Fruit fly (Drosophila melanogaster): ENCODE measurements around the gene Atg4a.

The Atg4a gene

DNA sequence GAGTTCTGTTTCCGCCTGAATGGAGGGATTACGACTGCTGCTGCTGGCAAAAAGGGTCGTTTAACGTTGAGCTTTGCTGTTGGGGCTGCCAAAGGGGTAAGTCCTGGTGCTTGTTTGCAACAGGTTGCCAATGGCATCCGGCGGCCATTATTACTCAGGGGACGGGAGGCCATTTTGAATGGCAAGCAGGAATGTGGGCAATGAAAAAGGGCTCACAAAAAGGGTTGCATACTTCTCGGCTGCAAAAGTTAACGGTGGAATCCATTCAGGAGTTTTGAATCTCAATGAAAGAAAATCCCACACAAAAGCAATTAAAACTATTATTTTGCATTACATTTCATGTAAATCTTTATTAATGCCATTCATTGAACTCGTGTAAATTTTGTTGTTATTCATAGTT is 31.4 kb upstream of the Atg4a start (continued):
- TF ChIP-seq bsh (GFP tag; optimal IDR thresholded peaks at IDR 0.05) (no peak), CG42726 (GFP tag; IDR thresholded peaks at IDR 0.05; ENCODE audit: partially characterized antibody) (0 out of 2 replicates have a peak, but pooled peaks have one; percentile 7), CG10462 (GFP tag; optimal IDR thresholded peaks at IDR 0.05) (no peak), CHES-1-like (GFP tag; optimal IDR thresholded peaks at IDR 0.05) (no peak), zfh1 (GFP tag; IDR thresholded peaks at IDR 0.05) (peak; percentile 29; the same call in 1 of the 3 replicates), vvl (GFP tag; IDR thresholded peaks at IDR 0.05) (peak; percentile 23; the same call in 1 of the 2 replicates)

DNA sequence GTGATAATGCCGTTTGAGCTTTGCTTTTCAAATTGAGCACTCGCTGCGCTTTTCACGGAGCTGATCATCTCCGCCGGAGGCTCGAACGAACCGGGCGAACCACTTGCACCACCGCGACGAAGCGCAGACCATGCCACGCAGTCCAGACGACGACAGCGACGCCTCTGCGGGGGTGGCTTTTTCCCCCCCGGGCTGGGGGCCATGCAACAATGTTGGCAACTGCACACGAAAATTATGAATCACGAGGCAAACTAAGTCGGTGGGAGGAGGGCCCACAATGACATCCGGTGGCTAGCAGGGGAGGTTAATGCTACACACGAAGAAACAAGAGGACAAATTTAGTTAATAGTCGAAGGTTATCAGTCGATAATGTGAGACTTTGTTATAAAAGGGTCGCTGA is 24.1 kb upstream of the Atg4a start:
- TF ChIP-seq E2f2 (GFP tag; IDR thresholded peaks at IDR 0.05): no peak
- TF ChIP-seq CG11696 (GFP tag; IDR thresholded peaks at IDR 0.05): 0 out of 2 replicates have a peak, but pooled peaks have one; percentile 22
- TF ChIP-seq br (optimal IDR thresholded peaks at IDR 0.05): no peak
- TF ChIP-seq Usf (GFP tag; optimal IDR thresholded peaks at IDR 0.05): no peak
- TF ChIP-seq CG8290 (GFP tag; optimal IDR thresholded peaks at IDR 0.05): no peak
- no peak for TF ChIP-seq CG8290 (tag; optimal IDR thresholded peaks at IDR 0.05)
- TF ChIP-seq BtbVII (GFP tag; optimal IDR thresholded peaks at IDR 0.05): no peak
- TF ChIP-seq CG32772 (GFP tag; IDR thresholded peaks at IDR 0.05): 0 out of 2 replicates have a peak, but pooled peaks have one; percentile 17
- TF ChIP-seq crol (GFP tag; IDR thresholded peaks at IDR 0.05): 0 out of 2 replicates have a peak, but pooled peaks have one; percentile 8
- TF ChIP-seq CG32532 (GFP tag; IDR thresholded peaks at IDR 0.05): 0 out of 2 replicates have a peak, but pooled peaks have one; percentile 7
- TF ChIP-seq inv (GFP tag; IDR thresholded peaks at IDR 0.05; ENCODE audit: partially characterized antibody): no peak
- peak; percentile 56 for TF ChIP-seq sens (GFP tag)

- TF ChIP-seq CG3407 (GFP tag; optimal IDR thresholded peaks at IDR 0.05) (peak; percentile 98), Ada2b (GFP tag; IDR thresholded peaks at IDR 0.05) (0 out of 2 replicates have a peak, but pooled peaks have one; percentile 9), Med (GFP tag) (peak; percentile 37), Hr78 (GFP tag; optimal IDR thresholded peaks at IDR 0.05) (peak in 1 of 2 experiments; percentile 27), Lpt (GFP tag; optimal IDR thresholded peaks at IDR 0.05) (no peak), Blimp-1 (GFP tag; optimal IDR thresholded peaks at IDR 0.05) (peak; percentile 0), Awh (GFP tag; IDR thresholded peaks at IDR 0.05) (0 out of 2 replicates have a peak, but pooled peaks have one; percentile 17), ssp (GFP tag; IDR thresholded peaks at IDR 0.05) (no peak)
Observed at dm6 chr2L:1057513-1057912, 23.2 kb upstream of the Atg4a start.

- TF ChIP-seq Fer1 (GFP tag; optimal IDR thresholded peaks at IDR 0.05) (no peak), CG17359 (tag; optimal IDR thresholded peaks at IDR 0.05) (no peak), bab2 (GFP tag; optimal IDR thresholded peaks at IDR 0.05) (no peak), CG4820 (GFP tag; optimal IDR thresholded peaks at IDR 0.05) (peak; percentile 23), Kr (GFP tag; optimal IDR thresholded peaks at IDR 0.05) (peak; percentile 21), tgo (GFP tag; IDR thresholded peaks at IDR 0.05) (no peak), emc (GFP tag; optimal IDR thresholded peaks at IDR 0.05) (no peak), knrl (GFP tag; IDR thresholded peaks at IDR 0.05; ENCODE audit: partially characterized antibody) (no peak), CG33557 (GFP tag; optimal IDR thresholded peaks at IDR 0.05) (peak; percentile 73), CG4707 (GFP tag; optimal IDR thresholded peaks at IDR 0.05) (peak; percentile 64), CG3847 (GFP tag; IDR thresholded peaks at IDR 0.05) (no peak), zfh2 (GFP tag; optimal IDR thresholded peaks at IDR 0.05) (no peak), jumu (GFP tag; optimal IDR thresholded peaks at IDR 0.05) (no peak), CG2129 (GFP tag; IDR thresholded peaks at IDR 0.05; ENCODE audit: partially characterized antibody) (no peak), CG11247 (GFP tag; IDR thresholded peaks at IDR 0.05) (no peak), CG13123 (GFP tag; optimal IDR thresholded peaks at IDR 0.05) (no peak), CG6175 (GFP tag; IDR thresholded peaks at IDR 0.05) (no peak), luna (GFP tag; optimal IDR thresholded peaks at IDR 0.05) (no peak), bbx (GFP tag; IDR thresholded peaks at IDR 0.05; ENCODE audit: partially characterized antibody) (no peak), CG34224 (GFP tag; IDR thresholded peaks at IDR 0.05; ENCODE audit: partially characterized antibody) (no peak)
Observed at dm6 chr2L:1062473-1063363, 18.0 kb upstream of the Atg4a start.

All from whole organism, embryonic.